Fruit fly (Drosophila melanogaster) Kc167 (cell line): ENCODE results near the gene CG34136.

Source experiments
- Myc ChIP-seq: fragments of >200 bp; optimal IDR thresholded peaks from 2 replicates; lab custom pipeline; 2017; ENCODE audit warnings: missing external identifiers
- h ChIP-seq: fragments of >200 bp; optimal IDR thresholded peaks from 3 replicates; lab custom pipeline; 2018; ENCODE audit warnings: missing external identifiers
- psq ChIP-seq: fragments of >200 bp; optimal IDR thresholded peaks from 2 replicates; lab custom pipeline; 2017; ENCODE audit warnings: missing external identifiers
- ttk ChIP-seq: sonication (Bioruptor generic); optimal IDR thresholded peaks from 2 replicates; lab custom pipeline; 2017; ENCODE audit warnings: missing external identifiers

DNA sequence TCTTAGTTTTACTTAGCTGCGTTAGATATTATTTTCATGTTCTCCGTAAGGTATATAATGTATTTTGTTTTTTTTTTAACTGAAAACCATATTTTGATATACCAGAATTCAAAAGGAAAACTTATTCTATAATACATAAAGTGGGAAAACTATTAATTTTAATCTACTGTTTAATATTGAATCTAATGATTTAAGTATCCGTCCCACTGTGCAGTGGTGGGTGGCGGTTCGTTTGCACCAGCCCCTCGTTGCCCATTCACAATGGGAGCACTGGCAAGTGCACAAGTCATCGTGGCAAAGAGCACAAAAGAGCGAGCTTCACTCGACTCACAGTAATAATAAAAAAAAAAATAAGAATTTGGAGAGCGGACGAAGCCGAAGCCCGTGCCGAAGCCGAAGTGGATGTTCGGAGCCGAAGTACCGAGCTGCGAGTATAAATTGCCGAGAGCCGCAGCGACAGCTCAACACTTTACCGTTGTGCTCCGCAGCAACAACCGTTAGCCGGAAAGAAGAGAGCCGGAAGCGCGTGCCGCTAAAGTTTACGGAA, at the start of gene CG34136:
- no peak for TF ChIP-seq h (lab: Kevin White, UChicago)
- no peak for TF ChIP-seq psq (lab: Kevin White, UChicago)
- TF ChIP-seq Myc (lab: Kevin White, UChicago) = no peak
- TF ChIP-seq ttk (lab: Kevin White, UChicago) = no peak
